Fruit fly (Drosophila melanogaster) whole organism, prepupa: ENCODE results near the gene fzr.

Experiments
- CG10669 ChIP-seq: fragments of 200-800 bp; sonication (Bioruptor generic); optimal IDR thresholded peaks from 3 replicates; lab custom pipeline; 2018; ENCODE audit warnings: missing biosample characterization, mild to moderate bottlenecking, missing genetic modification characterization, moderate library complexity
- CG11294 ChIP-seq: fragments of 200-800 bp; sonication (Bioruptor generic); IDR thresholded peaks from 2 replicates; pipeline ENCODE4 v1.3.6; 2022; ENCODE audit warnings: missing biosample characterization, missing genetic modification characterization
- CG11762 ChIP-seq: fragments of 200-800 bp; sonication (Bioruptor generic); optimal IDR thresholded peaks from 3 replicates; lab custom pipeline; 2016; ENCODE audit warnings: missing biosample characterization, missing genetic modification characterization; ENCODE audit not compliant: insufficient read depth
- CG1621 ChIP-seq: fragments of 200-800 bp; sonication (Bioruptor generic); optimal IDR thresholded peaks from 3 replicates; lab custom pipeline; 2018; ENCODE audit warnings: missing biosample characterization, mild to moderate bottlenecking, missing genetic modification characterization
- CG3032 ChIP-seq: fragments of 200-800 bp; optimal IDR thresholded peaks from 2 replicates; lab custom pipeline; 2019; ENCODE audit warnings: missing biosample characterization, mild to moderate bottlenecking, missing genetic modification characterization, moderate library complexity
- CG31627 ChIP-seq: fragments of 200-800 bp; sonication (Bioruptor generic); optimal IDR thresholded peaks from 3 replicates; lab custom pipeline; 2016; ENCODE audit warnings: missing biosample characterization, missing genetic modification characterization
- CG32006 ChIP-seq: fragments of 200-800 bp; sonication (Bioruptor generic); optimal IDR thresholded peaks from 3 replicates; lab custom pipeline; 2017; ENCODE audit warnings: missing biosample characterization, mild to moderate bottlenecking, missing genetic modification characterization
- CG34406 ChIP-seq: fragments of 200-800 bp; sonication (Bioruptor generic); optimal IDR thresholded peaks from 3 replicates; lab custom pipeline; 2016; ENCODE audit warnings: missing biosample characterization, missing genetic modification characterization
- CG3919 ChIP-seq: fragments of 200-800 bp; sonication (Bioruptor generic); optimal IDR thresholded peaks from 3 replicates; lab custom pipeline; 2016; ENCODE audit warnings: missing biosample characterization, missing genetic modification characterization
- CG4318 ChIP-seq: fragments of 200-800 bp; sonication (Bioruptor generic); optimal IDR thresholded peaks from 3 replicates; lab custom pipeline; 2017; ENCODE audit warnings: missing biosample characterization, mild to moderate bottlenecking, missing genetic modification characterization
- CG6163 ChIP-seq: fragments of 200-800 bp; sonication (Bioruptor generic); IDR thresholded peaks from 3 replicates; pipeline ENCODE4 v1.3.6; 2022; ENCODE audit warnings: missing biosample characterization, missing genetic modification characterization
- CG6276 ChIP-seq: fragments of 200-800 bp; sonication (Bioruptor generic); optimal IDR thresholded peaks from 2 replicates; lab custom pipeline; 2017; ENCODE audit warnings: missing biosample characterization, mild to moderate bottlenecking, missing genetic modification characterization
- CG6792 ChIP-seq: fragments of 200-800 bp; sonication (Bioruptor generic); optimal IDR thresholded peaks from 3 replicates; lab custom pipeline; 2016; ENCODE audit warnings: missing biosample characterization, missing genetic modification characterization
- CG6808 ChIP-seq: fragments of 200-800 bp; sonication (Bioruptor generic); optimal IDR thresholded peaks from 3 replicates; lab custom pipeline; 2017; ENCODE audit warnings: missing biosample characterization, missing genetic modification characterization, mild to moderate bottlenecking, moderate library complexity, missing genetic modification reagents
- CG7368 ChIP-seq: fragments of 200-800 bp; sonication (Bioruptor generic); optimal IDR thresholded peaks from 3 replicates; lab custom pipeline; 2016; ENCODE audit warnings: missing biosample characterization, missing genetic modification characterization
- CG8119 ChIP-seq: fragments of 200-800 bp; sonication (Bioruptor generic); IDR thresholded peaks from 3 replicates; pipeline ENCODE4 v1.3.6; 2022; ENCODE audit warnings: missing biosample characterization, missing genetic modification characterization
- CG8319 ChIP-seq: fragments of 200-800 bp; sonication (Bioruptor generic); optimal IDR thresholded peaks from 3 replicates; lab custom pipeline; 2016; ENCODE audit warnings: missing biosample characterization, missing genetic modification characterization
- CG8632 ChIP-seq: fragments of 200-800 bp; sonication (Bioruptor generic); optimal IDR thresholded peaks from 3 replicates; lab custom pipeline; 2016; ENCODE audit warnings: missing biosample characterization, missing genetic modification characterization
- Eip93F ChIP-seq: fragments of 200-800 bp; sonication (Bioruptor generic); optimal IDR thresholded peaks from 2 replicates; lab custom pipeline; 2016; ENCODE audit warnings: missing biosample characterization, mild to moderate bottlenecking, missing genetic modification characterization
- Ets96B ChIP-seq: fragments of 200-800 bp; optimal IDR thresholded peaks from 2 replicates; lab custom pipeline; 2019; ENCODE audit warnings: missing biosample characterization, mild to moderate bottlenecking, missing genetic modification characterization, moderate library complexity
- Gug ChIP-seq: fragments of 200-800 bp; sonication (Bioruptor generic); IDR thresholded peaks from 2 replicates; pipeline ENCODE4 v1.3.6; 2022; ENCODE audit warnings: missing biosample characterization, missing genetic modification characterization
- Hr39 ChIP-seq: fragments of 200-800 bp; sonication (Bioruptor generic); optimal IDR thresholded peaks from 2 replicates; lab custom pipeline; 2016; ENCODE audit warnings: missing biosample characterization, missing genetic modification characterization
- Hr4 ChIP-seq: fragments of 200-800 bp; sonication (Bioruptor generic); optimal IDR thresholded peaks from 3 replicates; lab custom pipeline; 2016; ENCODE audit warnings: missing biosample characterization, missing genetic modification characterization
- Met ChIP-seq: fragments of 200-800 bp; sonication (Bioruptor generic); optimal IDR thresholded peaks from 3 replicates; lab custom pipeline; 2016; ENCODE audit warnings: missing biosample characterization, missing genetic modification characterization
- OdsH ChIP-seq: fragments of 200-800 bp; sonication (Bioruptor generic); optimal IDR thresholded peaks from 3 replicates; lab custom pipeline; 2016; ENCODE audit warnings: missing biosample characterization, missing genetic modification characterization
- Smox ChIP-seq: fragments of 200-800 bp; sonication (Bioruptor generic); optimal IDR thresholded peaks from 3 replicates; lab custom pipeline; 2016; ENCODE audit warnings: missing biosample characterization, missing genetic modification characterization
- Sox102F ChIP-seq: fragments of 200-800 bp; sonication (Bioruptor generic); optimal IDR thresholded peaks from 2 replicates; lab custom pipeline; 2016; ENCODE audit warnings: missing biosample characterization, mild to moderate bottlenecking, missing genetic modification characterization
- cyc ChIP-seq: fragments of 200-800 bp; sonication (Bioruptor generic); optimal IDR thresholded peaks from 3 replicates; lab custom pipeline; 2016; ENCODE audit warnings: missing biosample characterization, missing genetic modification characterization
- dsx ChIP-seq: fragments of 200-800 bp; optimal IDR thresholded peaks from 3 replicates; lab custom pipeline; 2019; ENCODE audit warnings: missing biosample characterization, mild to moderate bottlenecking, missing genetic modification characterization, moderate library complexity; ENCODE audit not compliant: poor library complexity, severe bottlenecking
- esn ChIP-seq: fragments of 200-800 bp; sonication (Bioruptor generic); optimal IDR thresholded peaks from 2 replicates; lab custom pipeline; 2016; ENCODE audit warnings: missing biosample characterization, mild to moderate bottlenecking, missing genetic modification characterization, moderate library complexity
- fd59A ChIP-seq: fragments of 200-800 bp; sonication (Bioruptor generic); optimal IDR thresholded peaks from 2 replicates; lab custom pipeline; 2017; ENCODE audit warnings: missing biosample characterization, mild to moderate bottlenecking, missing genetic modification characterization, missing genetic modification reagents
- fd85E ChIP-seq: fragments of 200-800 bp; sonication (Bioruptor generic); optimal IDR thresholded peaks from 3 replicates; lab custom pipeline; 2016; ENCODE audit warnings: missing biosample characterization, missing genetic modification characterization
- fkh ChIP-seq: fragments of 200-800 bp; sonication (Bioruptor generic); optimal IDR thresholded peaks from 3 replicates; lab custom pipeline; 2017; ENCODE audit warnings: missing biosample characterization, mild to moderate bottlenecking, missing genetic modification characterization, moderate library complexity
- net ChIP-seq: fragments of 200-800 bp; sonication (Bioruptor generic); optimal IDR thresholded peaks from 3 replicates; lab custom pipeline; 2016; ENCODE audit warnings: missing biosample characterization, missing genetic modification characterization
- salr ChIP-seq, 2 experiments: fragments of 200-800 bp; sonication (Bioruptor generic); optimal IDR thresholded peaks; 3 replicates each; lab custom pipeline; 2016 to 2018; ENCODE audit warnings: missing biosample characterization in 2 of 2, missing genetic modification characterization in 2 of 2, mild to moderate bottlenecking in 1 of 2
- spab ChIP-seq: fragments of 200-800 bp; sonication (Bioruptor generic); optimal IDR thresholded peaks from 2 replicates; lab custom pipeline; 2017; ENCODE audit warnings: missing biosample characterization, mild to moderate bottlenecking, missing genetic modification characterization, missing genetic modification reagents
- ss ChIP-seq, 2 experiments: fragments of 200-800 bp; sonication (Bioruptor generic); optimal IDR thresholded peaks; 2 replicates in 1 of 2; 3 replicates in 1 of 2; lab custom pipeline; 2017 to 2018; ENCODE audit warnings: mild to moderate bottlenecking in 2 of 2, missing biosample characterization in 2 of 2, missing genetic modification characterization in 2 of 2, moderate library complexity in 1 of 2
- svp ChIP-seq: fragments of 200-800 bp; sonication (Bioruptor generic); peaks from one replicate; lab custom pipeline; 2016; ENCODE audit warnings: missing biosample characterization, missing genetic modification characterization
- topi ChIP-seq: fragments of 200-800 bp; sonication (Bioruptor generic); optimal IDR thresholded peaks from 3 replicates; lab custom pipeline; 2016; ENCODE audit warnings: missing biosample characterization, missing genetic modification characterization
- vri ChIP-seq: fragments of 200-800 bp; sonication (Bioruptor generic); optimal IDR thresholded peaks from 3 replicates; lab custom pipeline; 2016; ENCODE audit warnings: missing biosample characterization, mild to moderate bottlenecking, missing genetic modification characterization

fzr gene

dm6 chrX:4687778-4688399, 8.6 kb upstream of the fzr start, which contains the start of gene ctp (continued):
- no peak for TF ChIP-seq CG10669 (GFP tag; lab: Kevin White, UChicago)
- peak; percentile 15 for TF ChIP-seq Ets96B
- peak; percentile 43 for TF ChIP-seq OdsH (GFP tag; lab: Kevin White, UChicago)
- no peak for TF ChIP-seq CG34406 (GFP tag; lab: Kevin White, UChicago)
- peak; percentile 60 for TF ChIP-seq esn (GFP tag; lab: Kevin White, UChicago)
- peak; percentile 32 for TF ChIP-seq CG32006 (GFP tag; lab: Kevin White, UChicago)
- TF ChIP-seq Sox102F (GFP tag; lab: Kevin White, UChicago), result peak; percentile 59
- no peak for TF ChIP-seq CG11294 (GFP tag; lab: Robert Waterston, UW)
- peak; percentile 43 for TF ChIP-seq CG31627 (GFP tag; lab: Kevin White, UChicago)
- TF ChIP-seq svp (GFP tag; lab: Kevin White, UChicago), result peak; percentile 67
- TF ChIP-seq vri (GFP tag; lab: Kevin White, UChicago), result peak; percentile 60
- peak; percentile 20 for TF ChIP-seq Hr4
- no peak for TF ChIP-seq spab (GFP tag; lab: Kevin White, UChicago)
- peak; percentile 16 for TF ChIP-seq fd85E
- no peak for TF ChIP-seq CG6276 (GFP tag; lab: Kevin White, UChicago)
- 0 out of 2 replicates have a peak, but pooled peaks have one; percentile 10 for TF ChIP-seq Gug (GFP tag; lab: Robert Waterston, UW)
- peak; percentile 48 for TF ChIP-seq net (GFP tag; lab: Kevin White, UChicago)
- TF ChIP-seq CG4318 (GFP tag; lab: Kevin White, UChicago), result no peak
- peak; percentile 34 for TF ChIP-seq CG7368 (GFP tag; lab: Kevin White, UChicago)
- peak; percentile 3 for TF ChIP-seq CG3032 (tag; lab: Kevin White, UChicago)
- TF ChIP-seq Smox (GFP tag; lab: Kevin White, UChicago), result peak; percentile 46
- TF ChIP-seq CG11762 (GFP tag; lab: Kevin White, UChicago), result no peak
- TF ChIP-seq CG8119 (GFP tag; lab: Robert Waterston, UW), result 0 out of 3 replicates have a peak, but pooled peaks have one; percentile 24
- TF ChIP-seq topi (GFP tag; lab: Kevin White, UChicago), result peak; percentile 38
- peak; percentile 34 for TF ChIP-seq CG6808 (GFP tag; lab: Kevin White, UChicago)
- peak; percentile 29 for TF ChIP-seq CG6792 (GFP tag; lab: Kevin White, UChicago)
- TF ChIP-seq fd59A, result no peak
- TF ChIP-seq CG8632 (GFP tag; lab: Kevin White, UChicago), result no peak
- no peak for TF ChIP-seq Eip93F
- TF ChIP-seq Met (GFP tag; lab: Kevin White, UChicago), result peak; percentile 40
- peak; percentile 6 for TF ChIP-seq CG8319 (GFP tag; lab: Kevin White, UChicago)

dm6 chrX:4686723-4687122, 7.4 kb upstream of the fzr start, which contains the start of gene Pp2C1:
Pp2C1 (minus strand) TSS chrX:4686903.
- TF ChIP-seq salr (GFP tag; optimal IDR thresholded peaks at IDR 0.05; lab: Kevin White, UChicago) (no peak), topi (GFP tag; lab: Kevin White, UChicago) (no peak), CG3919 (GFP tag; lab: Kevin White, UChicago) (no peak), CG6163 (no peak), fd85E (no peak), CG32006 (GFP tag; lab: Kevin White, UChicago) (no peak), Hr39 (GFP tag; lab: Kevin White, UChicago) (no peak), dsx (GFP tag; lab: Kevin White, UChicago) (no peak), ss (GFP tag; optimal IDR thresholded peaks at IDR 0.05; lab: Kevin White, UChicago) (no peak), CG6792 (GFP tag; lab: Kevin White, UChicago) (no peak), CG3032 (tag; lab: Kevin White, UChicago) (no peak), fkh (GFP tag; lab: Kevin White, UChicago) (no peak), cyc (no peak), CG1621 (no peak)
